Fruit fly (Drosophila melanogaster) whole organism, embryonic: ENCODE data around the gene CG4596.

Source experiments
- B-H2 ChIP-seq: fragments of 200-800 bp; sonication (Bioruptor generic); optimal IDR thresholded peaks from 2 replicates; lab custom pipeline; 2018; ENCODE audit warnings: missing biosample characterization, mild to moderate bottlenecking, missing genetic modification characterization
- CG1024 ChIP-seq: fragments of 200-800 bp; sonication (Bioruptor generic); IDR thresholded peaks from 2 replicates; pipeline ENCODE4 v1.3.6; 2022; ENCODE audit warnings: missing biosample characterization, missing genetic modification characterization
- CG10321 ChIP-seq: fragments of 200-800 bp; sonication (Bioruptor generic); IDR thresholded peaks from 2 replicates; pipeline ENCODE4 v1.3.6; 2022; ENCODE audit warnings: missing biosample characterization, missing genetic modification characterization
- CG10366 ChIP-seq: fragments of 200-800 bp; sonication (Bioruptor generic); IDR thresholded peaks from 2 replicates; pipeline ENCODE4 v1.3.6; 2022; ENCODE audit warnings: missing biosample characterization, missing genetic modification characterization
- CG12769 ChIP-seq: fragments of 200-800 bp; sonication (Bioruptor generic); optimal IDR thresholded peaks from 2 replicates; lab custom pipeline; 2019; ENCODE audit warnings: missing biosample characterization, mild to moderate bottlenecking, missing genetic modification characterization, moderate library complexity
- CG15073 ChIP-seq: fragments of 200-800 bp; sonication (Bioruptor generic); optimal IDR thresholded peaks from 2 replicates; lab custom pipeline; 2016; ENCODE audit warnings: missing biosample characterization, missing genetic modification characterization
- CG17359 ChIP-seq: fragments of 200-800 bp; sonication (Bioruptor generic); optimal IDR thresholded peaks from 3 replicates; lab custom pipeline; 2018; ENCODE audit warnings: missing biosample characterization, mild to moderate bottlenecking, missing genetic modification characterization, moderate library complexity
- CG17802 ChIP-seq: fragments of 200-800 bp; sonication (Bioruptor generic); optimal IDR thresholded peaks from 2 replicates; lab custom pipeline; 2018; ENCODE audit warnings: missing biosample characterization, mild to moderate bottlenecking, missing genetic modification characterization, moderate library complexity
- CG1792 ChIP-seq: fragments of 200-800 bp; sonication (Bioruptor generic); optimal IDR thresholded peaks from 2 replicates; lab custom pipeline; 2016; ENCODE audit warnings: missing biosample characterization, missing genetic modification characterization
- CG1832 ChIP-seq: fragments of 200-800 bp; sonication (Bioruptor generic); optimal IDR thresholded peaks from 2 replicates; lab custom pipeline; 2017; ENCODE audit warnings: missing biosample characterization, mild to moderate bottlenecking, missing genetic modification characterization, inconsistent platforms
- CG3163 ChIP-seq: fragments of 200-800 bp; sonication (Bioruptor generic); optimal IDR thresholded peaks from 3 replicates; lab custom pipeline; 2016; ENCODE audit warnings: missing biosample characterization, missing genetic modification characterization
- CG3281 ChIP-seq: fragments of 200-800 bp; sonication (Bioruptor generic); optimal IDR thresholded peaks from 3 replicates; lab custom pipeline; 2017; ENCODE audit warnings: missing biosample characterization, mild to moderate bottlenecking, missing genetic modification characterization
- CG5245 ChIP-seq: fragments of 200-800 bp; sonication (Bioruptor generic); optimal IDR thresholded peaks from 3 replicates; lab custom pipeline; 2016; ENCODE audit warnings: missing biosample characterization, missing genetic modification characterization
- CG7987 ChIP-seq: fragments of 200-800 bp; sonication (Bioruptor generic); optimal IDR thresholded peaks from 2 replicates; lab custom pipeline; 2018; ENCODE audit warnings: missing biosample characterization, mild to moderate bottlenecking, missing genetic modification characterization, moderate library complexity
- CG8089 ChIP-seq: fragments of 200-800 bp; sonication (Bioruptor generic); optimal IDR thresholded peaks from 3 replicates; lab custom pipeline; 2016; ENCODE audit warnings: missing biosample characterization, missing genetic modification characterization
- CG8281 ChIP-seq: fragments of 200-800 bp; sonication (Bioruptor generic); optimal IDR thresholded peaks from 2 replicates; lab custom pipeline; 2018; ENCODE audit warnings: missing biosample characterization, mild to moderate bottlenecking, missing genetic modification characterization, moderate library complexity
- CTCF ChIP-seq: fragments of 200-800 bp; sonication (Bioruptor generic); optimal IDR thresholded peaks from 2 replicates; lab custom pipeline; 2017; ENCODE audit warnings: missing biosample characterization, mild to moderate bottlenecking, missing genetic modification characterization, moderate library complexity
- Dll ChIP-seq: fragments of 200-800 bp; sonication (Bioruptor generic); IDR thresholded peaks from 4 replicates; pipeline ENCODE4 v1.3.6; 2022; ENCODE audit warnings: missing biosample characterization, missing genetic modification characterization; ENCODE audit not compliant: partially characterized antibody
- Dp ChIP-seq: fragments of 200-800 bp; sonication (Bioruptor generic); optimal IDR thresholded peaks from 2 replicates; lab custom pipeline; 2018; ENCODE audit warnings: missing biosample characterization, mild to moderate bottlenecking, missing genetic modification characterization, moderate library complexity
- Drgx ChIP-seq: fragments of 200-800 bp; sonication (Bioruptor generic); IDR thresholded peaks from 2 replicates; pipeline ENCODE4 v1.3.6; 2022; ENCODE audit warnings: missing biosample characterization, missing genetic modification characterization
- H15 ChIP-seq: fragments of 200-800 bp; sonication (Bioruptor generic); IDR thresholded peaks from 3 replicates; pipeline ENCODE4 v1.3.6; 2022; ENCODE audit warnings: missing biosample characterization, missing genetic modification characterization
- Hmr ChIP-seq: fragments of 200-800 bp; sonication (Bioruptor generic); optimal IDR thresholded peaks from 3 replicates; lab custom pipeline; 2017; ENCODE audit warnings: mild to moderate bottlenecking, missing biosample characterization, missing genetic modification reagents, missing genetic modification characterization
- MBD-R2 ChIP-seq: fragments of 200-800 bp; sonication (Bioruptor generic); IDR thresholded peaks from 2 replicates; pipeline ENCODE4 v1.3.6; 2022; ENCODE audit warnings: missing biosample characterization, missing genetic modification characterization
- Neu2 ChIP-seq: fragments of 200-800 bp; sonication (Bioruptor generic); optimal IDR thresholded peaks from 3 replicates; lab custom pipeline; 2016; ENCODE audit warnings: missing biosample characterization, missing genetic modification characterization, borderline replicate concordance
- Nf-YA ChIP-seq: fragments of 200-800 bp; sonication (Bioruptor generic); IDR thresholded peaks from 2 replicates; pipeline ENCODE4 v1.3.6; 2022; ENCODE audit warnings: missing biosample characterization, missing genetic modification characterization
- NfI ChIP-seq: fragments of 200-800 bp; sonication (Bioruptor generic); optimal IDR thresholded peaks from 3 replicates; lab custom pipeline; 2018; ENCODE audit warnings: missing biosample characterization, mild to moderate bottlenecking, missing genetic modification characterization, moderate library complexity
- Sox102F ChIP-seq: fragments of 200-800 bp; sonication (Bioruptor generic); optimal IDR thresholded peaks from 2 replicates; lab custom pipeline; 2018; ENCODE audit warnings: missing biosample characterization, mild to moderate bottlenecking, missing genetic modification characterization, moderate library complexity
- Usf ChIP-seq: fragments of 200-800 bp; sonication (Bioruptor generic); optimal IDR thresholded peaks from 2 replicates; lab custom pipeline; 2017; ENCODE audit warnings: missing genotype, missing biosample characterization, missing genetic modification characterization
- cato ChIP-seq: fragments of 200-800 bp; sonication (Bioruptor generic); optimal IDR thresholded peaks from 2 replicates; lab custom pipeline; 2016; ENCODE audit warnings: missing biosample characterization, missing genetic modification characterization, borderline replicate concordance
- chif ChIP-seq, 2 experiments: fragments of 200-800 bp; sonication (Bioruptor generic); optimal IDR thresholded peaks; 3 replicates each; lab custom pipeline; 2016; ENCODE audit warnings: missing biosample characterization in 2 of 2, missing genetic modification characterization in 2 of 2
- chm ChIP-seq: fragments of 200-800 bp; sonication (Bioruptor generic); IDR thresholded peaks from 2 replicates; pipeline ENCODE4 v1.3.6; 2022; ENCODE audit warnings: missing biosample characterization, missing genetic modification characterization
- croc ChIP-seq: fragments of 200-800 bp; sonication (Bioruptor generic); conservative IDR thresholded peaks from 3 replicates; pipeline ENCODE4 v1.3.6; 2022; ENCODE audit warnings: missing biosample characterization, missing genetic modification characterization
- danr ChIP-seq: fragments of 200-800 bp; sonication (Bioruptor generic); IDR thresholded peaks from 2 replicates; pipeline ENCODE4 v1.3.6; 2022; ENCODE audit warnings: missing biosample characterization, missing genetic modification characterization
- dmrt11E ChIP-seq: fragments of 200-800 bp; sonication (Bioruptor generic); optimal IDR thresholded peaks from 3 replicates; lab custom pipeline; 2018; ENCODE audit warnings: missing biosample characterization, mild to moderate bottlenecking, missing genetic modification characterization, moderate library complexity
- eyg ChIP-seq: fragments of 200-800 bp; sonication (Bioruptor generic); optimal IDR thresholded peaks from 3 replicates; lab custom pipeline; 2016; ENCODE audit warnings: missing biosample characterization, missing genetic modification characterization
- gcm ChIP-seq: fragments of 200-800 bp; sonication (Bioruptor generic); optimal IDR thresholded peaks from 2 replicates; lab custom pipeline; 2019; ENCODE audit warnings: missing biosample characterization, mild to moderate bottlenecking, missing genetic modification characterization, moderate library complexity
- her ChIP-seq: fragments of 200-800 bp; sonication (Bioruptor generic); optimal IDR thresholded peaks from 2 replicates; lab custom pipeline; 2016; ENCODE audit warnings: missing biosample characterization, missing genetic modification characterization
- luna ChIP-seq: fragments of 200-800 bp; sonication (Bioruptor generic); optimal IDR thresholded peaks from 2 replicates; lab custom pipeline; 2016; ENCODE audit warnings: missing biosample characterization, missing genetic modification characterization
- mld ChIP-seq: fragments of 200-800 bp; sonication (Bioruptor generic); IDR thresholded peaks from 3 replicates; pipeline ENCODE4 v1.3.6; 2022; ENCODE audit warnings: missing biosample characterization, missing genetic modification characterization; ENCODE audit not compliant: partially characterized antibody
- p53 ChIP-seq: fragments of 200-800 bp; sonication (Bioruptor generic); optimal IDR thresholded peaks from 2 replicates; lab custom pipeline; 2016; ENCODE audit warnings: missing biosample characterization, missing genetic modification characterization
- peb ChIP-seq: fragments of 200-800 bp; sonication (Bioruptor generic); IDR thresholded peaks from 2 replicates; pipeline ENCODE4 v1.3.6; 2022; ENCODE audit warnings: missing biosample characterization, missing genetic modification characterization
- pum ChIP-seq: fragments of 200-800 bp; sonication (Bioruptor generic); optimal IDR thresholded peaks from 2 replicates; lab custom pipeline; 2016; ENCODE audit warnings: missing biosample characterization, missing genetic modification characterization
- schlank ChIP-seq: fragments of 200-800 bp; sonication (Bioruptor generic); optimal IDR thresholded peaks from 2 replicates; lab custom pipeline; 2018; ENCODE audit warnings: missing biosample characterization, mild to moderate bottlenecking, missing genetic modification characterization
- sd ChIP-seq: fragments of 200-800 bp; sonication (Bioruptor generic); optimal IDR thresholded peaks from 3 replicates; lab custom pipeline; 2018; ENCODE audit warnings: missing biosample characterization, mild to moderate bottlenecking, missing genetic modification characterization, moderate library complexity
- slp2 ChIP-seq: fragments of 200-800 bp; sonication (Bioruptor generic); optimal IDR thresholded peaks from 2 replicates; lab custom pipeline; 2016; ENCODE audit warnings: missing biosample characterization, missing genetic modification characterization
- tin ChIP-seq: fragments of 200-800 bp; sonication (Bioruptor generic); optimal IDR thresholded peaks from 3 replicates; lab custom pipeline; 2016; ENCODE audit warnings: missing biosample characterization, missing genetic modification characterization
- tll ChIP-seq, 2 experiments: fragments of 200-800 bp in 1 of 2; fragments of >200 bp in 1 of 2; sonication (Bioruptor generic) in 1 of 2; optimal IDR thresholded peaks; 2 replicates each; lab custom pipeline; 2017 to 2019; ENCODE audit warnings: missing biosample characterization in 2 of 2, missing genetic modification characterization in 2 of 2, mild to moderate bottlenecking in 1 of 2, moderate library complexity in 1 of 2
- vfl ChIP-seq: fragments of 200-800 bp; sonication (Bioruptor generic); optimal IDR thresholded peaks from 2 replicates; lab custom pipeline; 2016; ENCODE audit warnings: missing biosample characterization, missing genetic modification characterization
- wek ChIP-seq: fragments of 200-800 bp; sonication (Bioruptor generic); optimal IDR thresholded peaks from 3 replicates; lab custom pipeline; 2018; ENCODE audit warnings: missing biosample characterization, mild to moderate bottlenecking, missing genetic modification characterization, moderate library complexity
- z ChIP-seq: fragments of 200-800 bp; sonication (Bioruptor generic); IDR thresholded peaks from 3 replicates; pipeline ENCODE4 v1.3.6; 2022; ENCODE audit warnings: missing biosample characterization, missing genetic modification characterization

CG4596 gene

dm6 chr3R:10884031-10884677 is 11.3 kb downstream of the CG4596 start (continued):
- TF ChIP-seq chif (GFP tag; optimal IDR thresholded peaks at IDR 0.05; lab: Kevin White, UChicago) (no peak), CG7987 (GFP tag; lab: Kevin White, UChicago) (peak; percentile 53), Dll (GFP tag; lab: Robert Waterston, UW) (no peak), eyg (no peak), pum (GFP tag; lab: Kevin White, UChicago) (no peak), tll (GFP tag; optimal IDR thresholded peaks at IDR 0.05; lab: Kevin White, UChicago) (no peak), gcm (GFP tag; lab: Kevin White, UChicago) (peak; percentile 31), CG5245 (GFP tag; lab: Kevin White, UChicago) (peak; percentile 42), z (no peak), CG8089 (GFP tag; lab: Kevin White, UChicago) (no peak), CG1832 (no peak), CG3163 (no peak), sd (tag; lab: Kevin White, UChicago) (peak; percentile 51), Nf-YA (0 out of 2 replicates have a peak, but pooled peaks have one; percentile 32), danr (GFP tag; lab: Robert Waterston, UW) (peak; percentile 74), her (GFP tag; lab: Kevin White, UChicago) (no peak), H15 (GFP tag; lab: Robert Waterston, UW) (peak; percentile 83), schlank (tag; lab: Kevin White, UChicago) (peak; percentile 45), dmrt11E (no peak), tin (GFP tag; lab: Kevin White, UChicago) (peak; percentile 18), Sox102F (GFP tag; lab: Kevin White, UChicago) (peak; percentile 73), CG17359 (tag; lab: Kevin White, UChicago) (peak; percentile 88), CG10321 (GFP tag; lab: Robert Waterston, UW) (no peak), Drgx (GFP tag; lab: Robert Waterston, UW) (peak; percentile 78), CG17802 (tag; lab: Kevin White, UChicago) (no peak), Dp (no peak), cato (no peak), p53 (no peak), croc (no peak; the same call in 2 of the 3 replicates), CG1792 (GFP tag; lab: Kevin White, UChicago) (no peak), CG12769 (tag; lab: Kevin White, UChicago) (peak; percentile 64), CG10366 (GFP tag; lab: Robert Waterston, UW) (peak; percentile 67), CG3281 (peak; percentile 87), CG15073 (GFP tag; lab: Kevin White, UChicago) (no peak), slp2 (no peak), CG8281 (tag; lab: Kevin White, UChicago) (peak; percentile 54), Hmr (GFP tag; lab: Kevin White, UChicago) (peak; percentile 77), CTCF (no peak), CG1024 (peak; percentile 65; the same call in 1 of the 2 replicates), Usf (GFP tag; lab: Kevin White, UChicago) (no peak), Neu2 (GFP tag; lab: Kevin White, UChicago) (no peak), MBD-R2 (peak; percentile 41; the same call in 1 of the 2 replicates), wek (peak; percentile 8), peb (GFP tag; lab: Robert Waterston, UW) (peak; percentile 61), B-H2 (GFP tag; lab: Kevin White, UChicago) (no peak), mld (GFP tag; lab: Robert Waterston, UW) (no peak), chm (GFP tag; lab: Robert Waterston, UW) (peak; percentile 53; the same call in 1 of the 2 replicates), luna (GFP tag; lab: Kevin White, UChicago) (no peak), NfI (GFP tag; lab: Kevin White, UChicago) (peak; percentile 61), vfl (GFP tag; lab: Kevin White, UChicago) (no peak)
